Fruit fly (Drosophila melanogaster) whole organism, prepupa: ENCODE measurements around the gene CG33510.

Experiments
- CG10669 ChIP-seq: fragments of 200-800 bp; sonication (Bioruptor generic); optimal IDR thresholded peaks from 3 replicates; lab custom pipeline; 2018; ENCODE audit warnings: missing biosample characterization, mild to moderate bottlenecking, missing genetic modification characterization, moderate library complexity
- CG11294 ChIP-seq: fragments of 200-800 bp; sonication (Bioruptor generic); IDR thresholded peaks from 2 replicates; pipeline ENCODE4 v1.3.6; 2022; ENCODE audit warnings: missing biosample characterization, missing genetic modification characterization
- CG11762 ChIP-seq: fragments of 200-800 bp; sonication (Bioruptor generic); optimal IDR thresholded peaks from 3 replicates; lab custom pipeline; 2016; ENCODE audit warnings: missing biosample characterization, missing genetic modification characterization; ENCODE audit not compliant: insufficient read depth
- CG11902 ChIP-seq: fragments of 200-800 bp; sonication (Bioruptor generic); optimal IDR thresholded peaks from 3 replicates; lab custom pipeline; 2016; ENCODE audit warnings: missing biosample characterization, missing genetic modification characterization
- CG15336 ChIP-seq: fragments of 200-800 bp; sonication (Bioruptor generic); IDR thresholded peaks from 2 replicates; pipeline ENCODE4 v1.3.6; 2022; ENCODE audit warnings: missing biosample characterization, missing genetic modification characterization
- CG1621 ChIP-seq: fragments of 200-800 bp; sonication (Bioruptor generic); optimal IDR thresholded peaks from 3 replicates; lab custom pipeline; 2018; ENCODE audit warnings: missing biosample characterization, mild to moderate bottlenecking, missing genetic modification characterization
- CG16779 ChIP-seq: fragments of 200-800 bp; sonication (Bioruptor generic); optimal IDR thresholded peaks from 3 replicates; lab custom pipeline; 2017; ENCODE audit warnings: missing biosample characterization, mild to moderate bottlenecking, missing genetic modification characterization
- CG3032 ChIP-seq: fragments of 200-800 bp; optimal IDR thresholded peaks from 2 replicates; lab custom pipeline; 2019; ENCODE audit warnings: missing biosample characterization, mild to moderate bottlenecking, missing genetic modification characterization, moderate library complexity
- CG34406 ChIP-seq: fragments of 200-800 bp; sonication (Bioruptor generic); optimal IDR thresholded peaks from 3 replicates; lab custom pipeline; 2016; ENCODE audit warnings: missing biosample characterization, missing genetic modification characterization
- CG6163 ChIP-seq: fragments of 200-800 bp; sonication (Bioruptor generic); IDR thresholded peaks from 3 replicates; pipeline ENCODE4 v1.3.6; 2022; ENCODE audit warnings: missing biosample characterization, missing genetic modification characterization
- CG6808 ChIP-seq: fragments of 200-800 bp; sonication (Bioruptor generic); optimal IDR thresholded peaks from 3 replicates; lab custom pipeline; 2017; ENCODE audit warnings: missing biosample characterization, missing genetic modification characterization, mild to moderate bottlenecking, moderate library complexity, missing genetic modification reagents
- CG7368 ChIP-seq: fragments of 200-800 bp; sonication (Bioruptor generic); optimal IDR thresholded peaks from 3 replicates; lab custom pipeline; 2016; ENCODE audit warnings: missing biosample characterization, missing genetic modification characterization
- CG8119 ChIP-seq: fragments of 200-800 bp; sonication (Bioruptor generic); IDR thresholded peaks from 3 replicates; pipeline ENCODE4 v1.3.6; 2022; ENCODE audit warnings: missing biosample characterization, missing genetic modification characterization
- CG9139 ChIP-seq: fragments of 200-800 bp; sonication (Bioruptor generic); optimal IDR thresholded peaks from 3 replicates; lab custom pipeline; 2017; ENCODE audit warnings: missing biosample characterization, mild to moderate bottlenecking, missing genetic modification characterization
- Eip75B ChIP-seq: fragments of 200-800 bp; sonication (Bioruptor generic); optimal IDR thresholded peaks from 3 replicates; lab custom pipeline; 2016; ENCODE audit warnings: missing biosample characterization, missing genetic modification characterization
- Eip78C ChIP-seq: fragments of 200-800 bp; sonication (Bioruptor generic); peaks from one replicate; lab custom pipeline; 2016; ENCODE audit warnings: missing biosample characterization, missing genetic modification characterization
- Eip93F ChIP-seq: fragments of 200-800 bp; sonication (Bioruptor generic); optimal IDR thresholded peaks from 2 replicates; lab custom pipeline; 2016; ENCODE audit warnings: missing biosample characterization, mild to moderate bottlenecking, missing genetic modification characterization
- Ets21C ChIP-seq: fragments of 200-800 bp; sonication (Bioruptor generic); optimal IDR thresholded peaks from 3 replicates; lab custom pipeline; 2016; ENCODE audit warnings: missing biosample characterization, missing genetic modification characterization
- Gug ChIP-seq: fragments of 200-800 bp; sonication (Bioruptor generic); IDR thresholded peaks from 2 replicates; pipeline ENCODE4 v1.3.6; 2022; ENCODE audit warnings: missing biosample characterization, missing genetic modification characterization
- Hr39 ChIP-seq: fragments of 200-800 bp; sonication (Bioruptor generic); optimal IDR thresholded peaks from 2 replicates; lab custom pipeline; 2016; ENCODE audit warnings: missing biosample characterization, missing genetic modification characterization
- Hr4 ChIP-seq: fragments of 200-800 bp; sonication (Bioruptor generic); optimal IDR thresholded peaks from 3 replicates; lab custom pipeline; 2016; ENCODE audit warnings: missing biosample characterization, missing genetic modification characterization
- Lpt ChIP-seq: fragments of 200-800 bp; sonication (Bioruptor generic); optimal IDR thresholded peaks from 3 replicates; lab custom pipeline; 2016; ENCODE audit warnings: missing biosample characterization, missing genetic modification characterization
- OdsH ChIP-seq: fragments of 200-800 bp; sonication (Bioruptor generic); optimal IDR thresholded peaks from 3 replicates; lab custom pipeline; 2016; ENCODE audit warnings: missing biosample characterization, missing genetic modification characterization
- Smox ChIP-seq: fragments of 200-800 bp; sonication (Bioruptor generic); optimal IDR thresholded peaks from 3 replicates; lab custom pipeline; 2016; ENCODE audit warnings: missing biosample characterization, missing genetic modification characterization
- Sox102F ChIP-seq: fragments of 200-800 bp; sonication (Bioruptor generic); optimal IDR thresholded peaks from 2 replicates; lab custom pipeline; 2016; ENCODE audit warnings: missing biosample characterization, mild to moderate bottlenecking, missing genetic modification characterization
- Sox14 ChIP-seq: fragments of 200-800 bp; sonication (Bioruptor generic); optimal IDR thresholded peaks from 3 replicates; lab custom pipeline; 2016; ENCODE audit warnings: missing biosample characterization, missing genetic modification characterization
- Sox15 ChIP-seq: fragments of 200-800 bp; sonication (Bioruptor generic); optimal IDR thresholded peaks from 3 replicates; lab custom pipeline; 2016; ENCODE audit warnings: missing biosample characterization, missing genetic modification characterization
- achi ChIP-seq: fragments of 200-800 bp; sonication (Bioruptor generic); optimal IDR thresholded peaks from 3 replicates; lab custom pipeline; 2016; ENCODE audit warnings: missing biosample characterization, missing genetic modification characterization
- acj6 ChIP-seq: fragments of 200-800 bp; sonication (Bioruptor generic); optimal IDR thresholded peaks from 3 replicates; lab custom pipeline; 2016; ENCODE audit warnings: missing biosample characterization, missing genetic modification characterization
- cyc ChIP-seq: fragments of 200-800 bp; sonication (Bioruptor generic); optimal IDR thresholded peaks from 3 replicates; lab custom pipeline; 2016; ENCODE audit warnings: missing biosample characterization, missing genetic modification characterization
- dac ChIP-seq: fragments of 200-800 bp; sonication (Bioruptor generic); optimal IDR thresholded peaks from 2 replicates; lab custom pipeline; 2017; ENCODE audit warnings: missing biosample characterization, mild to moderate bottlenecking, missing genetic modification characterization
- dsx ChIP-seq: fragments of 200-800 bp; optimal IDR thresholded peaks from 3 replicates; lab custom pipeline; 2019; ENCODE audit warnings: missing biosample characterization, mild to moderate bottlenecking, missing genetic modification characterization, moderate library complexity; ENCODE audit not compliant: poor library complexity, severe bottlenecking
- esn ChIP-seq: fragments of 200-800 bp; sonication (Bioruptor generic); optimal IDR thresholded peaks from 2 replicates; lab custom pipeline; 2016; ENCODE audit warnings: missing biosample characterization, mild to moderate bottlenecking, missing genetic modification characterization, moderate library complexity
- fd59A ChIP-seq: fragments of 200-800 bp; sonication (Bioruptor generic); optimal IDR thresholded peaks from 2 replicates; lab custom pipeline; 2017; ENCODE audit warnings: missing biosample characterization, mild to moderate bottlenecking, missing genetic modification characterization, missing genetic modification reagents
- fkh ChIP-seq: fragments of 200-800 bp; sonication (Bioruptor generic); optimal IDR thresholded peaks from 3 replicates; lab custom pipeline; 2017; ENCODE audit warnings: missing biosample characterization, mild to moderate bottlenecking, missing genetic modification characterization, moderate library complexity
- lz ChIP-seq: fragments of 200-800 bp; sonication (Bioruptor generic); optimal IDR thresholded peaks from 3 replicates; lab custom pipeline; 2016; ENCODE audit warnings: missing biosample characterization, missing genetic modification characterization
- net ChIP-seq: fragments of 200-800 bp; sonication (Bioruptor generic); optimal IDR thresholded peaks from 3 replicates; lab custom pipeline; 2016; ENCODE audit warnings: missing biosample characterization, missing genetic modification characterization
- pdm3 ChIP-seq: fragments of 200-800 bp; sonication (Bioruptor generic); optimal IDR thresholded peaks from 3 replicates; lab custom pipeline; 2016; ENCODE audit warnings: missing biosample characterization, missing genetic modification characterization
- salr ChIP-seq, 2 experiments: fragments of 200-800 bp; sonication (Bioruptor generic); optimal IDR thresholded peaks; 3 replicates each; lab custom pipeline; 2016 to 2018; ENCODE audit warnings: missing biosample characterization in 2 of 2, missing genetic modification characterization in 2 of 2, mild to moderate bottlenecking in 1 of 2
- spab ChIP-seq: fragments of 200-800 bp; sonication (Bioruptor generic); optimal IDR thresholded peaks from 2 replicates; lab custom pipeline; 2017; ENCODE audit warnings: missing biosample characterization, mild to moderate bottlenecking, missing genetic modification characterization, missing genetic modification reagents
- svp ChIP-seq: fragments of 200-800 bp; sonication (Bioruptor generic); peaks from one replicate; lab custom pipeline; 2016; ENCODE audit warnings: missing biosample characterization, missing genetic modification characterization
- vri ChIP-seq: fragments of 200-800 bp; sonication (Bioruptor generic); optimal IDR thresholded peaks from 3 replicates; lab custom pipeline; 2016; ENCODE audit warnings: missing biosample characterization, mild to moderate bottlenecking, missing genetic modification characterization

Gene CG33510

dm6 chr2L:21051873-21052736, 32.0 kb downstream of the CG33510 start, which contains the start of gene CG42238 (continued):
- TF ChIP-seq pdm3 (GFP tag; lab: Kevin White, UChicago) (peak; percentile 11), Sox14 (GFP tag; lab: Kevin White, UChicago) (peak; percentile 31), salr (GFP tag; optimal IDR thresholded peaks at IDR 0.05; lab: Kevin White, UChicago) (no peak), Eip75B (GFP tag; lab: Kevin White, UChicago) (no peak), Eip93F (no peak), fkh (peak; percentile 40), CG16779 (tag; lab: Kevin White, UChicago) (no peak)

dm6 chr2L:21040719-21041118, 43.4 kb downstream of the CG33510 start:
- TF ChIP-seq Eip75B (GFP tag; lab: Kevin White, UChicago), result no peak
- peak; percentile 22 for TF ChIP-seq fkh
- no peak for TF ChIP-seq Hr39

dm6 chr2L:21039569-21040159, 44.5 kb downstream of the CG33510 start:
- TF ChIP-seq svp (no peak), fkh (peak; percentile 75)

dm6 chr2L:21038723-21039122, 45.4 kb downstream of the CG33510 start:
- no peak for TF ChIP-seq vri
- no peak for TF ChIP-seq Lpt (GFP tag; lab: Kevin White, UChicago)
- TF ChIP-seq salr (GFP tag; optimal IDR thresholded peaks at IDR 0.05; lab: Kevin White, UChicago), result no peak
- peak; percentile 15 for TF ChIP-seq CG10669 (GFP tag; lab: Kevin White, UChicago)
- TF ChIP-seq fd59A (GFP tag; lab: Kevin White, UChicago), result no peak
- peak; percentile 56 for TF ChIP-seq fkh
- TF ChIP-seq Smox (GFP tag; lab: Kevin White, UChicago), result peak; percentile 28
- no peak for TF ChIP-seq CG11762 (GFP tag; lab: Kevin White, UChicago)
- TF ChIP-seq dac (GFP tag; lab: Kevin White, UChicago), result no peak
- TF ChIP-seq Hr39, result peak; percentile 12
- TF ChIP-seq CG1621 (tag; lab: Kevin White, UChicago), result no peak
- TF ChIP-seq acj6 (GFP tag; lab: Kevin White, UChicago), result no peak
- no peak for TF ChIP-seq Ets21C (GFP tag; lab: Kevin White, UChicago)
- peak; percentile 35 for TF ChIP-seq Sox102F (GFP tag; lab: Kevin White, UChicago)
- peak; percentile 20 for TF ChIP-seq net (GFP tag; lab: Kevin White, UChicago)
- peak; percentile 3 for TF ChIP-seq achi (GFP tag; lab: Kevin White, UChicago)
- no peak for TF ChIP-seq Sox15 (GFP tag; lab: Kevin White, UChicago)
- peak; percentile 78 for TF ChIP-seq Eip78C (GFP tag; lab: Kevin White, UChicago)
- peak; percentile 17 for TF ChIP-seq cyc (GFP tag; lab: Kevin White, UChicago)
- TF ChIP-seq CG11902, result no peak
- TF ChIP-seq dsx, result no peak
- TF ChIP-seq pdm3 (GFP tag; lab: Kevin White, UChicago), result peak; percentile 19
- peak; percentile 44; the same call in 1 of the 2 replicates for TF ChIP-seq CG15336 (GFP tag; lab: Robert Waterston, UW)
- peak; percentile 44 for TF ChIP-seq OdsH (GFP tag; lab: Kevin White, UChicago)
- no peak for TF ChIP-seq spab
- TF ChIP-seq CG6163 (GFP tag; lab: Robert Waterston, UW), result 0 out of 3 replicates have a peak, but pooled peaks have one; percentile 22
- no peak for TF ChIP-seq CG7368 (GFP tag; lab: Kevin White, UChicago)
- TF ChIP-seq CG11294 (GFP tag; lab: Robert Waterston, UW), result no peak
- 0 out of 2 replicates have a peak, but pooled peaks have one; percentile 14 for TF ChIP-seq Gug (GFP tag; lab: Robert Waterston, UW)
- TF ChIP-seq CG34406 (GFP tag; lab: Kevin White, UChicago), result no peak
- TF ChIP-seq svp, result no peak
- peak; percentile 37 for TF ChIP-seq esn (GFP tag; lab: Kevin White, UChicago)
- TF ChIP-seq CG8119, result peak; percentile 32; the same call in 1 of the 3 replicates
- TF ChIP-seq CG6808, result no peak
- TF ChIP-seq CG3032, result no peak
- TF ChIP-seq Hr4, result peak; percentile 25
- TF ChIP-seq CG9139 (GFP tag; lab: Kevin White, UChicago), result no peak
- peak; percentile 10 for TF ChIP-seq Sox14 (GFP tag; lab: Kevin White, UChicago)
- peak; percentile 20 for TF ChIP-seq lz (GFP tag; lab: Kevin White, UChicago)
